Worm (Caenorhabditis elegans) whole organism, L2 larva: ENCODE data around the gene smrd-1.

Experiments
- F13H6.1 ChIP-seq: sonication (generic microtip); optimal IDR thresholded peaks from 2 replicates; lab custom pipeline; 2016; ENCODE audit warnings: missing genetic modification characterization, missing compliant biosample characterization
- ama-1 ChIP-seq: fragments of 150-350 bp; optimal IDR thresholded peaks from 2 replicates; lab custom pipeline; 2018; ENCODE audit warnings: inconsistent platforms
- egl-27 ChIP-seq: sonication (generic microtip); optimal IDR thresholded peaks from 3 replicates; lab custom pipeline; 2017; ENCODE audit warnings: missing biosample characterization, missing genetic modification reagents, missing genetic modification characterization
- fos-1 ChIP-seq: fragments of 150-350 bp; optimal IDR thresholded peaks from 2 replicates; lab custom pipeline; 2014; ENCODE audit warnings: missing biosample characterization, missing genetic modification characterization
- nhr-77 ChIP-seq: fragments of 150-350 bp; optimal IDR thresholded peaks from 2 replicates; lab custom pipeline; 2014; ENCODE audit warnings: missing biosample characterization, missing genetic modification characterization
- unc-62 ChIP-seq: fragments of 150-350 bp; optimal IDR thresholded peaks from 2 replicates; lab custom pipeline; 2014; ENCODE audit warnings: missing biosample characterization, missing genetic modification reagents, missing genetic modification characterization
- ztf-11 ChIP-seq: sonication (generic microtip); optimal IDR thresholded peaks from 2 replicates; lab custom pipeline; 2017; ENCODE audit warnings: missing biosample characterization, missing genetic modification characterization

DNA sequence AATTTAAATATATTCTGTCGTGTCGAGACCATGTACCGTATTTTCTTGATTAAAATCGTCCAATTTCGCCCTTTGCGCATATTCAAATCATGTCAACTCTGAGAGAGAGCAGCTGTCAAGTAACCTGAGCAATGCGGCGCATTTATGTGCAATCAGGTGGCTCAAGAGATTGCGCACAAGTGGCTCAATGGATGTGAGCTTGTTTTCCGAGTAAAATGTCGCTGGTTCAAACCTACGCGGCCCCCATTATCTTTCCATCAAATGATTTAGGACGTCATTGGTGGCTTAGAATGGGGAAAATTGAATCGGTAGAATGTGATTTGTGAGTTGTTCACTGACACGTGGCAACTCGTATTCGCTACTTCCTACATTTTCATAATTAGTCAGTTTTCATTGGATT, 3.7 kb downstream of the smrd-1 start:
- TF ChIP-seq egl-27 (tag; lab: Kevin White, UChicago) (no peak), fos-1 (no peak), unc-62 (GFP tag; lab: Kevin White, UChicago) (no peak), ama-1 (lab: Kevin White, UChicago) (no peak), nhr-77 (tag; lab: Kevin White, UChicago) (no peak), F13H6.1 (tag; lab: Kevin White, UChicago) (peak; percentile 21), ztf-11 (tag; lab: Kevin White, UChicago) (no peak)
